Fruit fly (Drosophila melanogaster) whole organism, prepupa: ENCODE results near the gene Mrtf.

Experiments
- CG10669 ChIP-seq: fragments of 200-800 bp; sonication (Bioruptor generic); optimal IDR thresholded peaks from 3 replicates; lab custom pipeline; 2018; ENCODE audit warnings: missing biosample characterization, mild to moderate bottlenecking, missing genetic modification characterization, moderate library complexity
- CG16779 ChIP-seq: fragments of 200-800 bp; sonication (Bioruptor generic); optimal IDR thresholded peaks from 3 replicates; lab custom pipeline; 2017; ENCODE audit warnings: missing biosample characterization, mild to moderate bottlenecking, missing genetic modification characterization
- CG6276 ChIP-seq: fragments of 200-800 bp; sonication (Bioruptor generic); optimal IDR thresholded peaks from 2 replicates; lab custom pipeline; 2017; ENCODE audit warnings: missing biosample characterization, mild to moderate bottlenecking, missing genetic modification characterization
- CG6808 ChIP-seq: fragments of 200-800 bp; sonication (Bioruptor generic); optimal IDR thresholded peaks from 3 replicates; lab custom pipeline; 2017; ENCODE audit warnings: missing biosample characterization, missing genetic modification characterization, mild to moderate bottlenecking, moderate library complexity, missing genetic modification reagents
- CG6854 ChIP-seq: fragments of 200-800 bp; sonication (Bioruptor generic); optimal IDR thresholded peaks from 2 replicates; lab custom pipeline; 2017; ENCODE audit warnings: missing biosample characterization, mild to moderate bottlenecking, missing genetic modification characterization
- CG7368 ChIP-seq: fragments of 200-800 bp; sonication (Bioruptor generic); optimal IDR thresholded peaks from 3 replicates; lab custom pipeline; 2016; ENCODE audit warnings: missing biosample characterization, missing genetic modification characterization
- Eip93F ChIP-seq: fragments of 200-800 bp; sonication (Bioruptor generic); optimal IDR thresholded peaks from 2 replicates; lab custom pipeline; 2016; ENCODE audit warnings: missing biosample characterization, mild to moderate bottlenecking, missing genetic modification characterization
- Gug ChIP-seq: fragments of 200-800 bp; sonication (Bioruptor generic); IDR thresholded peaks from 2 replicates; pipeline ENCODE4 v1.3.6; 2022; ENCODE audit warnings: missing biosample characterization, missing genetic modification characterization
- OdsH ChIP-seq: fragments of 200-800 bp; sonication (Bioruptor generic); optimal IDR thresholded peaks from 3 replicates; lab custom pipeline; 2016; ENCODE audit warnings: missing biosample characterization, missing genetic modification characterization
- Sox15 ChIP-seq: fragments of 200-800 bp; sonication (Bioruptor generic); optimal IDR thresholded peaks from 3 replicates; lab custom pipeline; 2016; ENCODE audit warnings: missing biosample characterization, missing genetic modification characterization
- acj6 ChIP-seq: fragments of 200-800 bp; sonication (Bioruptor generic); optimal IDR thresholded peaks from 3 replicates; lab custom pipeline; 2016; ENCODE audit warnings: missing biosample characterization, missing genetic modification characterization
- dsx ChIP-seq: fragments of 200-800 bp; optimal IDR thresholded peaks from 3 replicates; lab custom pipeline; 2019; ENCODE audit warnings: missing biosample characterization, mild to moderate bottlenecking, missing genetic modification characterization, moderate library complexity; ENCODE audit not compliant: poor library complexity, severe bottlenecking
- lz ChIP-seq: fragments of 200-800 bp; sonication (Bioruptor generic); optimal IDR thresholded peaks from 3 replicates; lab custom pipeline; 2016; ENCODE audit warnings: missing biosample characterization, missing genetic modification characterization

DNA sequence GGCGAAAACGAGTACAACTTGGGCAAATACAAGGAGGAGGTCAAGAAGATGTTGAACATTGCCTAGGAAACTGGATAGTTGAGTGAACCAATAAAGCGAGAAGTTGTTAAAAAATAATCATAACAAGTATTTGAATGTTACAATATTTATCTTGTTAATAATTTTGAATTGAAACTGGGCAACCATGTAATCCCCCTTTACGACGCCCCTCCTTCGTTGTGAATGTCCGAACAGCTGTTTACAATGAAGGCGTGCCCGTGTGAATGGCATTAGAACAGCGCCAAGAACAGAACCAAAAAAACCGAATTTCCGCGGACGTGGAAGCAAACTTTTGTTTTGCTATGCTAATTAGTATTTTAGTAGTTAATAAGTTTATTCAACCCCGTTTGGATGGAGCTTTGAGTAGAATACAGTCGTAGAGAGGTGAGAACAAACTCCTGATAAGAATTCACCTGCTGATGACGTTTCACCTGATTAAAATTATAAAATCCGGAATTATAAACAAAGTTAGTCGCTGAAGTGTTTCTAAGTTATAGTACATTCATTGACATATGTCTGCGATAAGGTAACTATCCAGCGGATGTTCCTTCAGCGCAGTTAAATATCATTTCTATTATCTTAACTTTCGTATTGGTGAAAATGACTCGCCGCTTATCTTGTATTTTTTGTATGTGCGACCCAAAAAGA lies 15.8 kb upstream of the Mrtf start, which contains the start of gene Pgant6:
- no peak for TF ChIP-seq acj6 (GFP tag; lab: Kevin White, UChicago)
- no peak for TF ChIP-seq CG10669 (GFP tag; lab: Kevin White, UChicago)
- TF ChIP-seq Sox15 (GFP tag; lab: Kevin White, UChicago), result no peak
- no peak for TF ChIP-seq CG7368 (GFP tag; lab: Kevin White, UChicago)
- TF ChIP-seq CG6276 (GFP tag; lab: Kevin White, UChicago), result no peak
- no peak for TF ChIP-seq CG16779 (tag; lab: Kevin White, UChicago)
- no peak for TF ChIP-seq Eip93F (GFP tag; lab: Kevin White, UChicago)
- TF ChIP-seq lz (GFP tag; lab: Kevin White, UChicago), result peak; percentile 2
- no peak for TF ChIP-seq Gug (GFP tag; lab: Robert Waterston, UW)
- TF ChIP-seq dsx (GFP tag; lab: Kevin White, UChicago), result no peak
- no peak for TF ChIP-seq OdsH (GFP tag; lab: Kevin White, UChicago)
- TF ChIP-seq CG6854 (GFP tag; lab: Kevin White, UChicago), result no peak
- no peak for TF ChIP-seq CG6808 (GFP tag; lab: Kevin White, UChicago)
